Worm (Caenorhabditis elegans) whole organism, L4/young adult: Measurements from ENCODE around the gene sdz-4.
"Not testable (repeated sequence)": the region's sequence is repeated elsewhere in the genome, so short reads cannot be mapped to it uniquely, and the experiment has no call there.

Source experiments
- W03F9.2 ChIP-seq: fragments of 150-350 bp; optimal IDR thresholded peaks from 2 replicates; lab custom pipeline; 2014; ENCODE audit warnings: missing biosample characterization, missing genetic modification characterization
- dao-5 ChIP-seq: sonication (generic microtip); optimal IDR thresholded peaks from 2 replicates; lab custom pipeline; 2016; ENCODE audit warnings: missing genotype, missing genetic modification characterization, moderate library complexity, missing compliant biosample characterization
- him-1 ChIP-seq: sonication (generic microtip); optimal IDR thresholded peaks from 2 replicates; lab custom pipeline; 2016; ENCODE audit warnings: missing genotype, missing genetic modification reagents, missing genetic modification characterization, missing compliant biosample characterization

Gene sdz-4

ce11 chrII:938549-938948, 20.2 kb upstream of the sdz-4 start, which contains the start of gene R07C3.3:
Gene R07C3.3 (plus strand): TSS chrII:938849.
- TF ChIP-seq W03F9.2 (tag; lab: Kevin White, UChicago) (no peak), dao-5 (tag; lab: Kevin White, UChicago) (no peak), him-1 (tag; lab: Kevin White, UChicago) (no peak)

ce11 chrII:940779-941178, 17.9 kb upstream of the sdz-4 start, which contains the start of gene fbxc-36:
Gene fbxc-36 (plus strand): TSS chrII:940983.
- TF ChIP-seq dao-5 (tag; lab: Kevin White, UChicago) (no peak), him-1 (tag; lab: Kevin White, UChicago) (no peak), W03F9.2 (tag; lab: Kevin White, UChicago) (no peak)

ce11 chrII:943773-944172, 14.9 kb upstream of the sdz-4 start, which contains the start of gene clec-43:
Gene clec-43 (plus strand): TSS chrII:944066.
- TF ChIP-seq him-1 (tag; lab: Kevin White, UChicago) (no peak), dao-5 (tag; lab: Kevin White, UChicago) (no peak), W03F9.2 (tag; lab: Kevin White, UChicago) (no peak)

ce11 chrII:948091-948490, 10.6 kb upstream of the sdz-4 start, which contains the start of gene fbxc-32:
Gene fbxc-32 (minus strand): TSS chrII:948191.
- no peak for TF ChIP-seq W03F9.2 (tag; lab: Kevin White, UChicago)
- no peak for TF ChIP-seq him-1 (tag; lab: Kevin White, UChicago)
- no peak for TF ChIP-seq dao-5 (tag; lab: Kevin White, UChicago)

ce11 chrII:950374-950773, 8.3 kb upstream of the sdz-4 start:
- TF ChIP-seq him-1 (tag; lab: Kevin White, UChicago), result no peak
- no peak for TF ChIP-seq W03F9.2 (tag; lab: Kevin White, UChicago)
- TF ChIP-seq dao-5 (tag; lab: Kevin White, UChicago), result no peak

ce11 chrII:953052-953451, 5.7 kb upstream of the sdz-4 start:
- TF ChIP-seq W03F9.2 (tag; lab: Kevin White, UChicago) (no peak), him-1 (tag; lab: Kevin White, UChicago) (no peak), dao-5 (tag; lab: Kevin White, UChicago) (no peak)

ce11 chrII:954626-955025, 4.1 kb upstream of the sdz-4 start, which contains the start of gene fbxc-7:
Gene fbxc-7 (plus strand): TSS chrII:954926.
- TF ChIP-seq dao-5, W03F9.2, him-1 (tag; lab: Kevin White, UChicago): not testable (repeated sequence)

ce11 chrII:960218-960617, 1.5 kb downstream of the sdz-4 start, which contains the start of the genes C32B5.18 and C32B5.7:
Gene C32B5.18 (plus strand): TSS chrII:960518.
Gene C32B5.7 (plus strand): TSS chrII:960528.
- TF ChIP-seq him-1 (tag; lab: Kevin White, UChicago) (no peak), dao-5 (tag; lab: Kevin White, UChicago) (no peak), W03F9.2 (tag; lab: Kevin White, UChicago) (no peak)

- no peak for TF ChIP-seq W03F9.2 (tag; lab: Kevin White, UChicago)
- TF ChIP-seq him-1 (tag; lab: Kevin White, UChicago), result no peak
- no peak for TF ChIP-seq dao-5 (tag; lab: Kevin White, UChicago)
Measured at ce11 chrII:961961-962360, 3.2 kb downstream of the sdz-4 start, which contains the start of gene C32B5.13. Gene C32B5.13 (minus strand): TSS chrII:962061.

- TF ChIP-seq dao-5, him-1, W03F9.2 (tag; lab: Kevin White, UChicago): not testable (repeated sequence)
Measured at ce11 chrII:966962-967361, 8.2 kb downstream of the sdz-4 start, which contains the start of gene fbxc-18. Gene fbxc-18 (minus strand): TSS chrII:967062.

- not testable (repeated sequence) for TF ChIP-seq him-1, dao-5, W03F9.2 (tag; lab: Kevin White, UChicago)
Measured at ce11 chrII:968106-968505, 9.4 kb downstream of the sdz-4 start, which contains the start of gene C32B5.6. Gene C32B5.6 (plus strand): TSS chrII:968406.

ce11 chrII:972850-973249, 14.1 kb downstream of the sdz-4 start, which contains the start of gene C32B5.15:
Gene C32B5.15 (minus strand): TSS chrII:972950.
- no peak for TF ChIP-seq W03F9.2 (tag; lab: Kevin White, UChicago)
- TF ChIP-seq him-1 (tag; lab: Kevin White, UChicago), result no peak
- TF ChIP-seq dao-5 (tag; lab: Kevin White, UChicago), result no peak

ce11 chrII:973999-974398, 15.3 kb downstream of the sdz-4 start, which contains the start of gene fbxc-14:
Gene fbxc-14 (plus strand): TSS chrII:974299.
- TF ChIP-seq dao-5 (tag; lab: Kevin White, UChicago) (no peak), W03F9.2 (tag; lab: Kevin White, UChicago) (no peak), him-1 (tag; lab: Kevin White, UChicago) (no peak)
